Worm (Caenorhabditis elegans) whole organism, early embryonic: ENCODE measurements around the gene noah-2.

Source experiments
- aly-1 ChIP-seq: sonication (generic microtip); optimal IDR thresholded peaks from 2 replicates; lab custom pipeline; 2016; ENCODE audit warnings: missing genetic modification characterization, missing compliant biosample characterization
- ama-1 ChIP-seq: fragments of 150-350 bp; optimal IDR thresholded peaks from 2 replicates; lab custom pipeline; 2014
- ceh-13 ChIP-seq: fragments of 200-800 bp; sonication (Bioruptor generic); optimal IDR thresholded peaks from 2 replicates; lab custom pipeline; 2018; ENCODE audit warnings: mild to moderate bottlenecking, missing genetic modification characterization, missing compliant biosample characterization
- ets-7 ChIP-seq: sonication (generic microtip); optimal IDR thresholded peaks from 2 replicates; lab custom pipeline; 2016; ENCODE audit warnings: missing genotype, missing genetic modification characterization, missing compliant biosample characterization
- flt-1 ChIP-seq: fragments of 200-800 bp; sonication (Bioruptor generic); IDR thresholded peaks from 2 replicates; pipeline ENCODE4 v1.3.6; 2022; ENCODE audit warnings: missing genetic modification characterization, missing compliant biosample characterization
- hmbx-1 ChIP-seq: sonication (generic microtip); optimal IDR thresholded peaks from 2 replicates; lab custom pipeline; 2016; ENCODE audit warnings: mild to moderate bottlenecking, missing genetic modification characterization, missing compliant biosample characterization
- hnd-1 ChIP-seq: sonication (generic microtip); optimal IDR thresholded peaks from 2 replicates; lab custom pipeline; 2016; ENCODE audit warnings: missing genetic modification characterization, missing compliant biosample characterization
- pes-1 ChIP-seq: fragments of 200-800 bp; sonication (Bioruptor generic); IDR thresholded peaks from 2 replicates; pipeline ENCODE4 v1.3.6; 2022; ENCODE audit warnings: missing genetic modification reagents, missing genetic modification characterization, missing compliant biosample characterization
- tra-4 ChIP-seq: sonication (generic microtip); optimal IDR thresholded peaks from 2 replicates; lab custom pipeline; 2017; ENCODE audit warnings: missing genetic modification characterization, missing compliant biosample characterization

ce11 chrIV:14115045-14115444 lies 24.0 kb downstream of the noah-2 start:
- TF ChIP-seq hnd-1 (no peak), tra-4 (no peak), ceh-13 (GFP tag; lab: Kevin White, UChicago) (no peak), aly-1 (tag; lab: Kevin White, UChicago) (no peak), ama-1 (no peak), flt-1 (GFP tag; lab: Robert Waterston, UW) (no peak), ets-7 (no peak), pes-1 (GFP tag; lab: Robert Waterston, UW) (no peak), hmbx-1 (tag; lab: Kevin White, UChicago) (no peak)
